Fruit fly (Drosophila melanogaster) whole organism, prepupa: ENCODE measurements around the gene amon.

Source experiments
- CG11294 ChIP-seq: fragments of 200-800 bp; sonication (Bioruptor generic); IDR thresholded peaks from 2 replicates; pipeline ENCODE4 v1.3.6; 2022; ENCODE audit warnings: missing biosample characterization, missing genetic modification characterization
- Lpt ChIP-seq: fragments of 200-800 bp; sonication (Bioruptor generic); optimal IDR thresholded peaks from 3 replicates; lab custom pipeline; 2016; ENCODE audit warnings: missing biosample characterization, missing genetic modification characterization
- fd85E ChIP-seq: fragments of 200-800 bp; sonication (Bioruptor generic); optimal IDR thresholded peaks from 3 replicates; lab custom pipeline; 2016; ENCODE audit warnings: missing biosample characterization, missing genetic modification characterization
- ss ChIP-seq, 2 experiments: fragments of 200-800 bp; sonication (Bioruptor generic); optimal IDR thresholded peaks; 2 replicates in 1 of 2; 3 replicates in 1 of 2; lab custom pipeline; 2017 to 2018; ENCODE audit warnings: mild to moderate bottlenecking in 2 of 2, missing biosample characterization in 2 of 2, missing genetic modification characterization in 2 of 2, moderate library complexity in 1 of 2

DNA sequence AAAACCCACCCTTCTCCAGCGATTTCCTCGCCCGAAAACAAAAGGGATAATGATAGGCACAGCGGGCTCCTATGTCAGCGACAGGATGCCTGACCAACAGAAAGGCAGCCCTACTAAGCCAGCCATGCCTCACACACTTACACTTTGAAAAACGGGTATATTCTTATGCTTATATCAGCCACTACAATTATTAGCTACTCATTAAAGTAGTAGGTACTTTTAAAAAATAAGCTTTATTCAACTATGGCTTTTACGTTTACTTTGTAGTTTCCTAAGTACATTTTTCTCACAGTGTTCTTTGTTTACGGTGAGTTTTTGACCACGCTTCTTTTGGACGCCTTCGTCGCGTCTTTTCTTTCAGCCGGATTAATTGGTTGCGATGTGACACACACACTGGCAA lies 23.8 kb downstream of the amon start:
- TF ChIP-seq ss (GFP tag; optimal IDR thresholded peaks at IDR 0.05; lab: Kevin White, UChicago), result no peak
- TF ChIP-seq Lpt (GFP tag; lab: Kevin White, UChicago), result no peak
- no peak for TF ChIP-seq fd85E (GFP tag; lab: Kevin White, UChicago)
- no peak for TF ChIP-seq CG11294 (GFP tag; lab: Robert Waterston, UW)
